Worm (Caenorhabditis elegans) whole organism, L4/young adult: ENCODE measurements around the gene F44D12.10.

Experiments used
- W03F9.2 ChIP-seq: fragments of 150-350 bp; optimal IDR thresholded peaks from 2 replicates; lab custom pipeline; 2014; ENCODE audit warnings: missing biosample characterization, missing genetic modification characterization
- dao-5 ChIP-seq: sonication (generic microtip); optimal IDR thresholded peaks from 2 replicates; lab custom pipeline; 2016; ENCODE audit warnings: missing genotype, missing genetic modification characterization, moderate library complexity, missing compliant biosample characterization
- him-1 ChIP-seq: sonication (generic microtip); optimal IDR thresholded peaks from 2 replicates; lab custom pipeline; 2016; ENCODE audit warnings: missing genotype, missing genetic modification reagents, missing genetic modification characterization, missing compliant biosample characterization

ce11 chrIV:10065159-10065558 lies 28.3 kb upstream of the F44D12.10 start:
- TF ChIP-seq dao-5 (tag; lab: Kevin White, UChicago) (no peak), W03F9.2 (tag; lab: Kevin White, UChicago) (no peak), him-1 (tag; lab: Kevin White, UChicago) (no peak)
